Fruit fly (Drosophila melanogaster): ENCODE results near the gene Vml.

- TF ChIP-seq EcR (GFP tag; optimal IDR thresholded peaks at IDR 0.05) (no peak), CG12605 (GFP tag; IDR thresholded peaks at IDR 0.05) (peak; percentile 38; the same call in 1 of the 2 replicates), CG9948 (tag; optimal IDR thresholded peaks at IDR 0.05) (peak; percentile 72), CG14655 (GFP tag; optimal IDR thresholded peaks at IDR 0.05) (peak; percentile 45), CG10348 (GFP tag; IDR thresholded peaks at IDR 0.05) (no peak), CG17806 (tag; optimal IDR thresholded peaks at IDR 0.05) (peak; percentile 53), CG8159 (tag; optimal IDR thresholded peaks at IDR 0.05) (peak; percentile 78), Pif1A (GFP tag; optimal IDR thresholded peaks at IDR 0.05) (peak; percentile 40), D1 (tag; optimal IDR thresholded peaks at IDR 0.05) (no peak), CG13204 (GFP tag; optimal IDR thresholded peaks at IDR 0.05) (peak; percentile 39)
These were observed 25.5 kb downstream of the Vml start for dm6 chrX:2301069-2301508.

Measured in whole organism, pupa.